Worm (Caenorhabditis elegans) whole organism, late embryonic: ENCODE measurements around the gene F55G7.4.
"Not testable (repeated sequence)": the region's sequence is repeated elsewhere in the genome, so short reads cannot be mapped to it uniquely, and the experiment has no call there.

Source experiments
- dmd-4 ChIP-seq: sonication (generic microtip); optimal IDR thresholded peaks from 2 replicates; lab custom pipeline; 2016; ENCODE audit warnings: borderline replicate concordance, missing genetic modification characterization, missing compliant biosample characterization
- ets-4 ChIP-seq: sonication (generic microtip); optimal IDR thresholded peaks from 2 replicates; lab custom pipeline; 2016; ENCODE audit warnings: missing genetic modification characterization, missing compliant biosample characterization
- hlh-6 ChIP-seq: sonication (generic microtip); optimal IDR thresholded peaks from 2 replicates; lab custom pipeline; 2016; ENCODE audit warnings: missing genotype, missing genetic modification characterization, missing compliant biosample characterization
- lin-11 ChIP-seq: fragments of 200-800 bp; sonication (Bioruptor generic); optimal IDR thresholded peaks from 2 replicates; lab custom pipeline; 2018; ENCODE audit warnings: mild to moderate bottlenecking, missing genetic modification characterization, missing compliant biosample characterization
- pqm-1 ChIP-seq: sonication (generic microtip); optimal IDR thresholded peaks from 2 replicates; lab custom pipeline; 2016; ENCODE audit warnings: missing genetic modification characterization, missing compliant biosample characterization

DNA sequence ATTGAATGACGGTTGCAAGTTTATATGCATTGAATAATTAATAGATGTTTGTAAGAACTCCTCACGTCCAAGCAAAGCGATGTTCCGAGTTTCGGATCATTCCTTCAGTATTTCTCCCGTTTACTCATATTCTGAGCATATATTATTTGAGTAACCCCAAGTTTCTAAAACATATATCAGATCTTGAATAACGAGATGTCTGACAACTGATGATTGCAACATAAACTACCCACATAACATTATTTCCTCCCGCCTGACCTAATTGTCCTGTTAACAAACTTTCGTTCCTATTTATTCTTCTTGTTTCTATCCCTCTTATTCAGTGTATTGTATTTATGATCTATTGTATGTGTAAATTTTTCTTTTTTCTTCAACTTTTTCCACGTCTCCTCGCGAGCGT lies 33.4 kb downstream of the F55G7.4 start, which contains the start of gene C49F5.13:
- TF ChIP-seq pqm-1 (tag; lab: Kevin White, UChicago); ets-4 (tag; lab: Kevin White, UChicago); dmd-4; lin-11 (tag; lab: Kevin White, UChicago); hlh-6 (tag; lab: Kevin White, UChicago): not testable (repeated sequence)
